Worm (Caenorhabditis elegans): ENCODE data around the gene ugt-4.

Gene ugt-4

ce11 chrV:12760913-12761312 is 34.2 kb downstream of the ugt-4 start, which contains the start of gene F18E2.15:
TSS of gene F18E2.15 (minus strand) at chrV:12761013.
- no peak for TF ChIP-seq unc-62 (GFP tag; optimal IDR thresholded peaks at IDR 0.05)
- TF ChIP-seq ZK546.5 (tag; optimal IDR thresholded peaks at IDR 0.05), result no peak
- TF ChIP-seq elt-1 (tag; optimal IDR thresholded peaks at IDR 0.05), result no peak
- TF ChIP-seq ztf-1 (GFP tag; conservative IDR thresholded peaks at IDR 0.05), result no peak
- no peak for TF ChIP-seq sem-4 (tag; optimal IDR thresholded peaks at IDR 0.05)
- TF ChIP-seq Y55F3AM.14 (GFP tag; optimal IDR thresholded peaks at IDR 0.05), result no peak
- TF ChIP-seq ceh-82 (tag; optimal IDR thresholded peaks at IDR 0.05), result no peak
- TF ChIP-seq unc-39 (tag; optimal IDR thresholded peaks at IDR 0.05), result no peak
- TF ChIP-seq nhr-23 (tag; optimal IDR thresholded peaks at IDR 0.05), result no peak
- no peak for TF ChIP-seq lin-11 (tag; optimal IDR thresholded peaks at IDR 0.05)

- TF ChIP-seq lsy-2 (tag; optimal IDR thresholded peaks at IDR 0.05) (no peak), peb-1 (tag; optimal IDR thresholded peaks at IDR 0.05) (no peak), aly-2 (tag; optimal IDR thresholded peaks at IDR 0.05) (no peak), dmd-4 (tag; optimal IDR thresholded peaks at IDR 0.05) (no peak), alr-1 (tag; optimal IDR thresholded peaks at IDR 0.05) (no peak), snpc-4 (tag; optimal IDR thresholded peaks at IDR 0.05) (no peak), nhr-12 (tag; optimal IDR thresholded peaks at IDR 0.05) (no peak), lin-11 (tag; optimal IDR thresholded peaks at IDR 0.05) (no peak), F13H6.1 (tag; optimal IDR thresholded peaks at IDR 0.05) (no peak), mab-5 (tag; optimal IDR thresholded peaks at IDR 0.05) (no peak), lin-13 (GFP tag; optimal IDR thresholded peaks at IDR 0.05) (no peak), gmeb-1 (tag; optimal IDR thresholded peaks at IDR 0.05) (no peak), nhr-21 (tag; optimal IDR thresholded peaks at IDR 0.05) (no peak), crh-2 (tag; optimal IDR thresholded peaks at IDR 0.05) (no peak), blmp-1 (tag; optimal IDR thresholded peaks at IDR 0.05; ENCODE audit: insufficient read depth) (no peak), unc-62 (GFP tag; optimal IDR thresholded peaks at IDR 0.05) (no peak), ceh-82 (tag; optimal IDR thresholded peaks at IDR 0.05) (no peak), nhr-23 (tag; optimal IDR thresholded peaks at IDR 0.05) (no peak), ztf-11 (tag; optimal IDR thresholded peaks at IDR 0.05) (no peak), R02D3.7 (tag; optimal IDR thresholded peaks at IDR 0.05) (no peak)
Observed at ce11 chrV:12759660-12760059, 35.5 kb downstream of the ugt-4 start, which contains the start of gene papl-1. TSS of gene papl-1 (minus strand) at chrV:12759760.

ce11 chrV:12754839-12755238 is 40.3 kb downstream of the ugt-4 start, which contains the start of gene gpa-13:
TSS of gene gpa-13 (minus strand) at chrV:12754939.
- TF ChIP-seq mdl-1 (tag; optimal IDR thresholded peaks at IDR 0.05) (no peak), lin-11 (tag; optimal IDR thresholded peaks at IDR 0.05) (no peak), ztf-1 (GFP tag; conservative IDR thresholded peaks at IDR 0.05) (no peak), nhr-11 (tag; optimal IDR thresholded peaks at IDR 0.05) (no peak), ceh-16 (tag; optimal IDR thresholded peaks at IDR 0.05) (no peak), mbf-1 (tag; optimal IDR thresholded peaks at IDR 0.05) (no peak), elt-3 (tag; optimal IDR thresholded peaks at IDR 0.05) (no peak), nhr-12 (tag; optimal IDR thresholded peaks at IDR 0.05) (no peak), elt-1 (tag; optimal IDR thresholded peaks at IDR 0.05) (no peak)

- TF ChIP-seq nhr-21 (tag; optimal IDR thresholded peaks at IDR 0.05) (no peak), C34F6.9 (tag; optimal IDR thresholded peaks at IDR 0.05) (no peak)
Observed at ce11 chrV:12752407-12752806, 42.7 kb downstream of the ugt-4 start, which contains the start of gene C15C8.8. TSS of gene C15C8.8 (minus strand) at chrV:12752507.

ce11 chrV:12751495-12752050 is 43.6 kb downstream of the ugt-4 start, which contains the start of gene C15C8.6:
TSS of gene C15C8.6 (minus strand) at chrV:12751545.
- TF ChIP-seq dmd-4 (tag; optimal IDR thresholded peaks at IDR 0.05) (no peak), nhr-23 (tag; optimal IDR thresholded peaks at IDR 0.05) (no peak), skn-1 (tag; optimal IDR thresholded peaks at IDR 0.05) (no peak), nhr-25 (tag; optimal IDR thresholded peaks at IDR 0.05) (no peak), sma-3 (GFP tag; optimal IDR thresholded peaks at IDR 0.05) (no peak), alr-1 (tag; optimal IDR thresholded peaks at IDR 0.05) (no peak), fos-1 (tag; optimal IDR thresholded peaks at IDR 0.05) (no peak), ztf-4 (tag; optimal IDR thresholded peaks at IDR 0.05) (no peak), mab-5 (tag; optimal IDR thresholded peaks at IDR 0.05) (no peak), lsy-2 (tag; optimal IDR thresholded peaks at IDR 0.05) (no peak), ztf-1 (GFP tag; conservative IDR thresholded peaks at IDR 0.05) (no peak)
